Worm (Caenorhabditis elegans): ENCODE results near the gene irld-47.

ce11 chrII:7778273-7778672 lies 44.1 kb downstream of the irld-47 start:
- TF ChIP-seq hmg-4 (GFP tag; optimal IDR thresholded peaks at IDR 0.05) = no peak
- TF ChIP-seq tbx-37 (GFP tag; conservative IDR thresholded peaks at IDR 0.05) = no peak
- TF ChIP-seq ceh-13 (GFP tag; optimal IDR thresholded peaks at IDR 0.05) = no peak
- TF ChIP-seq B0310.2 (tag; optimal IDR thresholded peaks at IDR 0.05) = no peak
- TF ChIP-seq pes-1 (GFP tag; IDR thresholded peaks at IDR 0.05) = no peak
- no peak for TF ChIP-seq flt-1 (GFP tag; IDR thresholded peaks at IDR 0.05)

Data from whole organism, early embryonic.